Worm (Caenorhabditis elegans): ENCODE measurements around the gene dlc-1.

dlc-1 gene

DNA sequence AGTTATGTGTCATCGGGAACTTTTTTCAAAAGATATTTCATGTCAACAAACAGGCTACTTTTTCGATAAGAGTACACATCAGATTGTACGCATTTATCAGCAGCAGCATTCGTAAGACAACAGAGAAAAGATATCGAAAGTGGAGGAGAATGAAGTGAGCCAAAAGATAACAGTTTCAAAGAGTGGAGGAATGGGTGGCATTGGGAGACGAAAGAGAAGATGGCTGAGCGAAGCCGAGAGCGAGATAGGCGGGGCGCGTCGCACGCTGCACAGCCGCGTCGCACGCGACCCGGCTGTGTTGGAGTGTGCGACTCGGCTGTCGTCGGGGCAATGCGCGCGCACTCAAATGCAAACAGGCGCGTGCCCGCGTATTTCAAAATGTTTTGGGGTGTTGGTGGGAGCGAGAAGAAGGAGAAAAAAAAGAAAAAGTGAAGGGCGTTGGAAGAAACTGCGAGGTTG, 563 bp upstream of the dlc-1 start (continued):
- no peak for TF ChIP-seq hlh-6 (tag; optimal IDR thresholded peaks at IDR 0.05)
- no peak for TF ChIP-seq K02D7.2 (tag; optimal IDR thresholded peaks at IDR 0.05)
- TF ChIP-seq hlh-30 (tag; optimal IDR thresholded peaks at IDR 0.05; ENCODE audit: insufficient read depth) = peak; percentile 68
- peak; percentile 32 for TF ChIP-seq eyg-1 (tag; optimal IDR thresholded peaks at IDR 0.05)
- peak; percentile 5 for TF ChIP-seq sdc-2 (tag; optimal IDR thresholded peaks at IDR 0.05)
- TF ChIP-seq npax-4 (tag; optimal IDR thresholded peaks at IDR 0.05) = no peak
- peak; percentile 41; the same call in 1 of the 2 replicates for TF ChIP-seq unc-3 (GFP tag; conservative IDR thresholded peaks at IDR 0.05)
- no peak for TF ChIP-seq unc-3 (tag; optimal IDR thresholded peaks at IDR 0.05)
- peak; percentile 34 for TF ChIP-seq Y22D7AL.16 (tag; optimal IDR thresholded peaks at IDR 0.05)
- TF ChIP-seq ttx-3 (tag; optimal IDR thresholded peaks at IDR 0.05) = no peak
- TF ChIP-seq fkh-6 (tag; optimal IDR thresholded peaks at IDR 0.05) = no peak
- peak; percentile 47 for TF ChIP-seq ceh-2 (tag; optimal IDR thresholded peaks at IDR 0.05)
- TF ChIP-seq unc-55 (GFP tag; optimal IDR thresholded peaks at IDR 0.05) = peak; percentile 28
- TF ChIP-seq ceh-24 (tag; optimal IDR thresholded peaks at IDR 0.05) = no peak

DNA sequence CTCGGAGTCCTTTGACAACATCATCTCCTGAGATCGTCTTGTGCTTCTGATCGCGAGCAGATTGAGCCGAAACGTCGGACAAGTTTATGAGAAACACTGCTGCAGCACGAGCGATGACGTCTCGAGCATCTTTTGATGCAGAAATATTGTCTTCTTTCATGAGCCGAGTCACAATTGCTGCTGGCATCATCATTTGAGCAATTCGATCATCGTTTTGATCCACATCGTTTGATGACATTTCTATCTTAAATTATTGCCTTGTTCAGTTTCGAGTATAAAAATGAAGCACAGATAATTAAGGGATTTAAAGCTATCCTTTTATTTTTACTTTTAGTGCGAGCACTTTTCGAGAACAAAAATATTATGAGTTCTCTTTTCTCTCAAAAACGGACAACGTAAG, 969 bp downstream of the dlc-1 start, which contains the start of gene T26A5.8:
TSS of gene T26A5.8 (minus strand) at position 247 of the 400 bp plus-strand sequence.
- TF ChIP-seq lin-11 (tag; optimal IDR thresholded peaks at IDR 0.05) = no peak
- no peak for TF ChIP-seq ref-2 (tag; optimal IDR thresholded peaks at IDR 0.05)
- no peak for TF ChIP-seq mec-3 (tag; optimal IDR thresholded peaks at IDR 0.05; ENCODE audit: borderline replicate concordance)
- no peak for TF ChIP-seq hlh-8 (tag; optimal IDR thresholded peaks at IDR 0.05)
- TF ChIP-seq sox-4 (tag; optimal IDR thresholded peaks at IDR 0.05) = no peak
- TF ChIP-seq hlh-30 (tag; optimal IDR thresholded peaks at IDR 0.05; ENCODE audit: insufficient read depth) = no peak
- TF ChIP-seq ceh-18 (tag; optimal IDR thresholded peaks at IDR 0.05) = no peak
- TF ChIP-seq ceh-2 (tag; optimal IDR thresholded peaks at IDR 0.05) = no peak
- TF ChIP-seq ceh-31 (tag; optimal IDR thresholded peaks at IDR 0.05) = no peak
- no peak for TF ChIP-seq ceh-22 (tag; optimal IDR thresholded peaks at IDR 0.05)
- TF ChIP-seq pax-1 (tag; optimal IDR thresholded peaks at IDR 0.05) = no peak
- no peak for TF ChIP-seq ceh-9 (tag; optimal IDR thresholded peaks at IDR 0.05)
- no peak for TF ChIP-seq syd-9 (tag; optimal IDR thresholded peaks at IDR 0.05)
- no peak for TF ChIP-seq unc-42 (tag; optimal IDR thresholded peaks at IDR 0.05)
- TF ChIP-seq madf-2 (tag; optimal IDR thresholded peaks at IDR 0.05) = no peak
- no peak for TF ChIP-seq hlh-13 (GFP tag; optimal IDR thresholded peaks at IDR 0.05)

DNA sequence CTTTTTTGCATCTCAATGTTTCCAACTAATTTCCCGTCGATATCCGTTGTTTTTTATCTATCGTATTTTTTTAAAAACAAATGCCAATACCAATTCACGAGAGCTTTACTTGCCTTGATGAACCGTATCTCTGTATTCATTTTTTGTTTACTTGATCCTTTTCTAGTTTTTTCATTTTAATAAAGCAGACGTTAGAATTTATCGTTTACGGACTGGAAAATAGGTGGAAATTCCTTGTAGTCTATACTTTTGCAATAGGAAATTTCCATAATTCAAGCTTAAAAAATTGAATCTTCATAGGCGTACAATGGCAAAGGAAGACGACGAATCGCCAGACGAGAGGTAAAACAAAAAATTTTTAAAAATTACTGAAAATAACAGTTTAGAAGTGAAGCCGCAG, 3.8 kb downstream of the dlc-1 start, which contains the start of gene algn-1:
TSS of gene algn-1 (plus strand) at position 301 of the 400 bp plus-strand sequence.
- no peak for TF ChIP-seq ceh-31 (tag; optimal IDR thresholded peaks at IDR 0.05)
- no peak for TF ChIP-seq F13H6.1 (tag; optimal IDR thresholded peaks at IDR 0.05)
- no peak for TF ChIP-seq madf-2 (tag; optimal IDR thresholded peaks at IDR 0.05)
- no peak for TF ChIP-seq pha-2 (tag; optimal IDR thresholded peaks at IDR 0.05)
- no peak for TF ChIP-seq lin-11 (tag; optimal IDR thresholded peaks at IDR 0.05)
- no peak for TF ChIP-seq ceh-9 (tag; optimal IDR thresholded peaks at IDR 0.05)
- no peak for TF ChIP-seq dmd-4 (tag; optimal IDR thresholded peaks at IDR 0.05; ENCODE audit: borderline replicate concordance)
- TF ChIP-seq elt-4 (tag; optimal IDR thresholded peaks at IDR 0.05) = no peak
- TF ChIP-seq ahr-1 (tag; optimal IDR thresholded peaks at IDR 0.05) = no peak
- no peak for TF ChIP-seq hlh-8 (tag; optimal IDR thresholded peaks at IDR 0.05)
- no peak for TF ChIP-seq nhr-11 (tag; optimal IDR thresholded peaks at IDR 0.05)
- no peak for TF ChIP-seq pros-1 (tag; optimal IDR thresholded peaks at IDR 0.05)
- no peak for TF ChIP-seq sox-4 (tag; optimal IDR thresholded peaks at IDR 0.05)
- TF ChIP-seq ceh-34 (tag; optimal IDR thresholded peaks at IDR 0.05) = no peak
- no peak for TF ChIP-seq syd-9 (tag; optimal IDR thresholded peaks at IDR 0.05)
- TF ChIP-seq dve-1 (tag; optimal IDR thresholded peaks at IDR 0.05) = no peak
- no peak for TF ChIP-seq fax-1 (tag; optimal IDR thresholded peaks at IDR 0.05)

DNA sequence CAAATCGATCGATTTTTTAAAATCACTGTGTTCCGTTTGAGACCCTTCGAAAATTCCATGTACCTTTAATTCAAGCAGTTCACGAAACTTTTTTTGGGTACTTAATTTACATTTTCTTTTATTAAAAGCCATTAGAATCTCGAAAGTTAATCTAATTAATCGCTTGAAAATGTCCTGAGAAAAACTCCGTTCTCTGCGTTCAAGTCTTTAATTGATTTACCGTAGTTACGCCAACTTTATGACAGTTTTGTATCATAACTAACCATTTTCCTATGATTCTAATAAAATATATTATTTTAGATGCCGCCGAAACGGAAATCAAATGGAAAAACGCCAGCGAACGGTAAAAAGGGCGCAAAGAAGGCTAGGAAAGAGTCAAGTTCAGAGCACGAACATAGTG, 9.4 kb downstream of the dlc-1 start, which contains the start of gene jhdm-1:
TSS of gene jhdm-1 (plus strand) at position 301 of the 400 bp plus-strand sequence.
- no peak for TF ChIP-seq K09A11.1 (tag; optimal IDR thresholded peaks at IDR 0.05; ENCODE audit: insufficient read depth)
- TF ChIP-seq dmd-4 (tag; optimal IDR thresholded peaks at IDR 0.05; ENCODE audit: borderline replicate concordance) = no peak
- TF ChIP-seq nhr-232 (tag; optimal IDR thresholded peaks at IDR 0.05) = no peak
- TF ChIP-seq eyg-1 (tag; optimal IDR thresholded peaks at IDR 0.05) = no peak
- TF ChIP-seq F13H6.1 (tag; optimal IDR thresholded peaks at IDR 0.05) = no peak
- TF ChIP-seq ceh-19 (GFP tag; optimal IDR thresholded peaks at IDR 0.05) = no peak
- TF ChIP-seq elt-2 (tag; optimal IDR thresholded peaks at IDR 0.05) = no peak
- TF ChIP-seq fax-1 (tag; optimal IDR thresholded peaks at IDR 0.05) = no peak
- TF ChIP-seq nhr-11 (tag; optimal IDR thresholded peaks at IDR 0.05) = no peak
- TF ChIP-seq ceh-48 (tag; optimal IDR thresholded peaks at IDR 0.05) = no peak
- no peak for TF ChIP-seq zip-5 (tag; optimal IDR thresholded peaks at IDR 0.05)
- TF ChIP-seq ahr-1 (tag; optimal IDR thresholded peaks at IDR 0.05) = no peak

Data from whole organism, late embryonic.